Fruit fly (Drosophila melanogaster): ENCODE results near the gene CG34126.

- TF ChIP-seq toe (GFP tag; optimal IDR thresholded peaks at IDR 0.05), result no peak
- no peak for TF ChIP-seq cic (GFP tag; optimal IDR thresholded peaks at IDR 0.05)
These were observed 44.4 kb upstream of the CG34126 start, which contains the start of gene Sgs1 for dm6 chr2L:4937060-4937459.

Measured in whole organism, adult.